Worm (Caenorhabditis elegans): ENCODE measurements around the gene str-138.

Gene str-138

DNA sequence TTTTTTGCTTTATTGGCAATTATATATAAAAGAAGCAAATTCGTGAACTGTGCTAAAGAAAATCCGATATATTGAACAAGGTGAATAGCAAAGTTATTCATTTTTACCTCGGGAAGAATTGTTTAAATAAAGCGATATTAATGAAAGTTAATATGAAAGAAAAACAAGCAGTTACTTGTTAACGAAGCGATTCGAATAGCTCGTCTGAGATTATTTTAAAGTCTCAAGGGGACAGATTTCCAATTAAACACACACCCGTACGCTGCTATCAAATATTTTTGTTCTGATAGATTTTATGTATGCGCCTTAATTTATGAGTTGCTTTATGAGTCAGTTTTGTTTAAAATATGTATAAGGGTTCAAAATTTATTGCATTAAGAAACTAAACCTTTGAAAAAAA is 9.3 kb downstream of the str-138 start, which contains the start of gene str-140:
str-140 (minus strand) TSS at position 101 of the 400 bp plus-strand sequence.
- TF ChIP-seq ets-7 (tag; optimal IDR thresholded peaks at IDR 0.05) (no peak), pes-1 (GFP tag; IDR thresholded peaks at IDR 0.05) (no peak), ceh-36 (tag; optimal IDR thresholded peaks at IDR 0.05) (no peak), sea-1 (GFP tag; conservative IDR thresholded peaks at IDR 0.05) (no peak), hnd-1 (tag; optimal IDR thresholded peaks at IDR 0.05) (no peak), scrt-1 (GFP tag; IDR thresholded peaks at IDR 0.05) (no peak), tbx-11 (GFP tag; IDR thresholded peaks at IDR 0.05) (no peak), ceh-13 (GFP tag; optimal IDR thresholded peaks at IDR 0.05) (no peak), tbx-37 (GFP tag; conservative IDR thresholded peaks at IDR 0.05) (no peak), B0310.2 (tag; optimal IDR thresholded peaks at IDR 0.05) (no peak), hmbx-1 (tag; optimal IDR thresholded peaks at IDR 0.05) (no peak), hmg-4 (GFP tag; optimal IDR thresholded peaks at IDR 0.05) (no peak), tra-4 (tag; optimal IDR thresholded peaks at IDR 0.05) (no peak), aly-1 (tag; optimal IDR thresholded peaks at IDR 0.05) (no peak)

DNA sequence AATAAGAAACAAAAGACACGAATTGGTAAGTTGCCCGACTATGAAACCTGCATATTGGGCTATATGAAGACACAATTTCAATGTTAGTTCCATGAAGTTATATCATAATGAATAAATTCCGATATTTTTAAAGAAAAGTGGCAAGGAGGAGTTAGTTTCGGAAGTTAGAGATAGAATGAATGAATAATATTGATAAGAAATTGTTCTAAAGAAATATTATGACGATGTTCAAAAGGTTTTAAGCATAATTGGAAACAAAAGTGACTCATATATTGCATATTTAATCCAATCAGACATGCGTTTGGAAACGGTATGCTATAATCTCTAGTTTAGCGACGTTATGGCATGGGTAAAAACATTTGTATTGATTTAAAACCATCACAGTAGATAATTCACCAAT is 11.2 kb downstream of the str-138 start, which contains the start of gene str-143:
str-143 (minus strand) TSS at position 101 of the 400 bp plus-strand sequence.
- no peak for TF ChIP-seq B0310.2 (tag; optimal IDR thresholded peaks at IDR 0.05)
- TF ChIP-seq ceh-36 (tag; optimal IDR thresholded peaks at IDR 0.05), result no peak
- no peak for TF ChIP-seq aly-1 (tag; optimal IDR thresholded peaks at IDR 0.05)
- no peak for TF ChIP-seq F13C5.2 (tag; optimal IDR thresholded peaks at IDR 0.05)
- no peak for TF ChIP-seq tbx-37 (GFP tag; conservative IDR thresholded peaks at IDR 0.05)
- no peak for TF ChIP-seq tra-4 (tag; optimal IDR thresholded peaks at IDR 0.05)
- no peak for TF ChIP-seq hmbx-1 (tag; optimal IDR thresholded peaks at IDR 0.05)
- no peak for TF ChIP-seq flt-1 (GFP tag; IDR thresholded peaks at IDR 0.05)
- no peak for TF ChIP-seq hmg-4 (GFP tag; optimal IDR thresholded peaks at IDR 0.05)
- no peak for TF ChIP-seq ama-1 (optimal IDR thresholded peaks at IDR 0.05)
- TF ChIP-seq hnd-1 (tag; optimal IDR thresholded peaks at IDR 0.05), result no peak
- TF ChIP-seq ceh-13 (GFP tag; optimal IDR thresholded peaks at IDR 0.05), result no peak
- no peak for TF ChIP-seq scrt-1 (GFP tag; IDR thresholded peaks at IDR 0.05)
- TF ChIP-seq pes-1 (GFP tag; IDR thresholded peaks at IDR 0.05), result no peak
- TF ChIP-seq sea-1 (GFP tag; conservative IDR thresholded peaks at IDR 0.05), result no peak
- no peak for TF ChIP-seq tbx-11 (GFP tag; IDR thresholded peaks at IDR 0.05)
- TF ChIP-seq ets-7 (tag; optimal IDR thresholded peaks at IDR 0.05), result no peak

DNA sequence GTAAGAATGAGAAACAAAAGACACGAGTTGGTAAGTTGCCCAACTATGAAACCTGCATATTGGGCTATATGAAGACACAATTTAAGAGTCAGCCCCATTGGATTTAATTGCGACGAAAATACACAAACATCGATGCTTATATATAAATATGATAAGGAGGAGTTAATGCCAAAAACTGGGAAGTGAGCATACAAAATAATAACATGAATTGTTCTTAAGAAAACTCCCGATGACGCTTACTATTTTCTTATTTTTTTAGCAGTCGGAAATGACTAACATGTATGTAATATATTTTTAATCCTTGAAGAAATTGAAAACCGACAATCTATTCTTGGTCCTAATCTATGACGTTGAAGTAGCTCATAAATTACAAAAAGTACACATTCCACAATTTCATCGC is 13.6 kb downstream of the str-138 start, which contains the start of gene str-144:
str-144 (minus strand) TSS at position 101 of the 400 bp plus-strand sequence.
- no peak for TF ChIP-seq hnd-1 (tag; optimal IDR thresholded peaks at IDR 0.05)
- no peak for TF ChIP-seq tbx-37 (GFP tag; conservative IDR thresholded peaks at IDR 0.05)
- TF ChIP-seq ceh-13 (GFP tag; optimal IDR thresholded peaks at IDR 0.05), result no peak
- TF ChIP-seq ets-7 (tag; optimal IDR thresholded peaks at IDR 0.05), result no peak
- TF ChIP-seq ceh-36 (tag; optimal IDR thresholded peaks at IDR 0.05), result no peak
- TF ChIP-seq ama-1 (optimal IDR thresholded peaks at IDR 0.05), result no peak

DNA sequence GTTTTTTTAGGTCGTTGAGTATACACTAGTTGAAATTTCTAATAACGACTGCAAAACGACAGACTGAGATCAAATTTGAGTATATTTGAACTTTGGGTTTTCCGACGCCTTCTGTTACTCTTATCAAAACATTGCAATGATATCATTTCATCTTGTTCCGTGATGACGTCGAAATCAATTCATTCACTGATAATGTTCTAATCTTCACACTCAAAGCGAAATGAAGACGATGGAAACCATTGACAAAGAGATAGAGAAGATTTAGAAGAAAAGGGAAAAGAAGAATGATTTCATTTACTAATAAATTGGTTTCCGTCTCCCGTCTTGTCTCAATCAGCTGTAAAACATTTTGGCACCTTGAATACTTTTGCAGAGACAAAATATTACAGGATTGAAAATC is 14.7 kb downstream of the str-138 start:
- no peak for TF ChIP-seq hmg-4 (GFP tag; optimal IDR thresholded peaks at IDR 0.05)
- TF ChIP-seq hnd-1 (tag; optimal IDR thresholded peaks at IDR 0.05), result no peak
- no peak for TF ChIP-seq B0310.2 (tag; optimal IDR thresholded peaks at IDR 0.05)
- no peak for TF ChIP-seq ets-7 (tag; optimal IDR thresholded peaks at IDR 0.05)
- TF ChIP-seq ceh-13 (GFP tag; optimal IDR thresholded peaks at IDR 0.05), result no peak
- no peak for TF ChIP-seq tbx-11 (GFP tag; IDR thresholded peaks at IDR 0.05)

DNA sequence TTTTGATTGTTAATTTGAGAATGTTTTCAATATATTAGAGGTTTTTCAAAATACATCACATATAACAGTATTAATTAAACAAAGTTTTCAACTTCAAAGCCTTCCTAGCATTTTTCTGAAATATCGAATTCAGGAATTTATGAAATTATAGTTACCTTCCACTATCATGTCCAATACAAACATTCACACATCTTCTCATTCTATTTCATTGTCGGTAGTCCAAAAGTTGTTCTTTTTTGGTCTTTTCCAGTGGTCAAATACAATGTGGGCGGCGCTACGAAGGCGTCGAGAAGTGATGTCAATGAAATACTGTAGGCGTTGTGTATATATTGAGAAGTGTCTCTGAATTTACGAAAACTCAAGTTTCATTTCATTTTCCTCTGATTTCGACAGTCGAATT is 17.3 kb downstream of the str-138 start, which contains the start of gene catp-3:
catp-3 (plus strand) TSS at position 301 of the 400 bp plus-strand sequence.
- TF ChIP-seq tra-4 (tag; optimal IDR thresholded peaks at IDR 0.05) (no peak), tbx-11 (GFP tag; IDR thresholded peaks at IDR 0.05) (no peak), hmg-4 (GFP tag; optimal IDR thresholded peaks at IDR 0.05) (no peak), pes-1 (GFP tag; IDR thresholded peaks at IDR 0.05) (no peak), flt-1 (GFP tag; IDR thresholded peaks at IDR 0.05) (no peak), ama-1 (optimal IDR thresholded peaks at IDR 0.05) (no peak), ceh-36 (tag; optimal IDR thresholded peaks at IDR 0.05) (no peak), scrt-1 (GFP tag; IDR thresholded peaks at IDR 0.05) (no peak), F13C5.2 (tag; optimal IDR thresholded peaks at IDR 0.05) (no peak), aly-1 (tag; optimal IDR thresholded peaks at IDR 0.05) (no peak), tbx-37 (GFP tag; conservative IDR thresholded peaks at IDR 0.05) (no peak), ets-7 (tag; optimal IDR thresholded peaks at IDR 0.05) (no peak), B0310.2 (tag; optimal IDR thresholded peaks at IDR 0.05) (no peak)

DNA sequence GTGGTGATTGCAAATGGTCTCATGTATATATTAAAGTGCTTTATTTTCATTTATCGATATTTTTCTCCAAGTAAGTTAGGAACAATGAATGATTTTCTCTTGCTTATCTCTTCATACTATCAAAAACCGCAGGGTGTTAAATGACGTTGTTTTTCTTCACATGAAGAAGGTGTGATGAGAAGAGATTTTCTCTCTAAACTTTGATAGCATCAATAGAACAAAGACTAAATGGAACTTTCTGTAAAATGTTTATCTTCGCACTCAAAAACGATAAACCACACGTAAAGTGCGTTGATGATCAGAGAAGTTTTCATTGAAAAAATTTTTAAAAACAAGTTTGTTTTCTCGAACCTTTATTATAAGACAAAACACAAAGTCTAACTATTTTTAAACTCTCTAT is 21.4 kb downstream of the str-138 start:
- TF ChIP-seq sea-1 (GFP tag; conservative IDR thresholded peaks at IDR 0.05) (no peak), hmbx-1 (tag; optimal IDR thresholded peaks at IDR 0.05) (no peak), ceh-36 (tag; optimal IDR thresholded peaks at IDR 0.05) (no peak)

DNA sequence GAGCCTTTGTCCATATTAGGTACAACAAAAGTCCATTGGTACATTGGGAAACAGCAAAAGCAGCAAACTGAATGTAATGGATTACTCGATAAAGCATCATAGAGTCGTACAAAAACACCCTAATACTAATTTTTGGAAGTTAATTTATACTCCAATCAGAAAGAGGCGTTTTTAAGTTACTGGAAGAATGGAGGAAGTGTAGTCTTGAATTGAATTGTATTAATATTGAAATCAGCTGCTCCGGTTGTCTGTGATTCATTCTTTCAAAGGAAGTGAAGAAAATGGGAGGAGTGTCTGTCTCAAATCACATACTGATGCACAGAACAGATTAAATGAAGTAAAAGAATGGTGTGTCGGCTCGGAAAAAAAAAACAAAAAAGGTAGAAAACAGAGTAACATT is 23.1 kb downstream of the str-138 start, which contains the start of gene str-131:
str-131 (minus strand) TSS at position 101 of the 400 bp plus-strand sequence.
- TF ChIP-seq ceh-36 (tag; optimal IDR thresholded peaks at IDR 0.05), result no peak
- TF ChIP-seq ama-1 (optimal IDR thresholded peaks at IDR 0.05), result no peak
- TF ChIP-seq B0310.2 (tag; optimal IDR thresholded peaks at IDR 0.05), result no peak
- TF ChIP-seq hmbx-1 (tag; optimal IDR thresholded peaks at IDR 0.05), result no peak
- no peak for TF ChIP-seq tbx-37 (GFP tag; conservative IDR thresholded peaks at IDR 0.05)
- no peak for TF ChIP-seq tbx-11 (GFP tag; IDR thresholded peaks at IDR 0.05)
- TF ChIP-seq ets-7 (tag; optimal IDR thresholded peaks at IDR 0.05), result no peak
- TF ChIP-seq ceh-13 (GFP tag; optimal IDR thresholded peaks at IDR 0.05), result no peak

DNA sequence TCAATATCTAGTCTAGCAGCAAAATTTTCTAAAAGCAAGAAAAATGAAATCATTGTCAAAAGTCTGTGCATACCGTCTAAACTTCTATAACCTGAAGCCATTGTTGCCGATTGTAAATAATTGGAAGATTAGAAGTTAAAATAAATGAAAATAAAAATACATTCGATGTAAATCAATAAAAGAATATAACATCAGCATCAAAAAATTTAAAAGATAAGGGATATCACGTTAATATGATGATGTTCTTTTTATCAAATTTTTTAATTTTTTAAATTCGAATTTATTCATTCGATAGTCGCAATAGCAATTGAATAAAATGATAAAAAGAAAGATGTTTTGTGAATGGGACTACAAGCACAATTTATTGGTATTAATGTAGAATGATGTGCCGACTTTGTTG is 26.7 kb downstream of the str-138 start, which contains the start of gene C09H5.7:
C09H5.7 (minus strand) TSS at position 101 of the 400 bp plus-strand sequence.
- no peak for TF ChIP-seq ceh-36 (tag; optimal IDR thresholded peaks at IDR 0.05)
- TF ChIP-seq flt-1 (GFP tag; IDR thresholded peaks at IDR 0.05), result no peak
- no peak for TF ChIP-seq pes-1 (GFP tag; IDR thresholded peaks at IDR 0.05)
- TF ChIP-seq hmbx-1 (tag; optimal IDR thresholded peaks at IDR 0.05), result no peak
- no peak for TF ChIP-seq hnd-1 (tag; optimal IDR thresholded peaks at IDR 0.05)
- no peak for TF ChIP-seq tbx-37 (GFP tag; conservative IDR thresholded peaks at IDR 0.05)
- TF ChIP-seq scrt-1 (GFP tag; IDR thresholded peaks at IDR 0.05), result no peak
- no peak for TF ChIP-seq tra-4 (tag; optimal IDR thresholded peaks at IDR 0.05)
- TF ChIP-seq F13C5.2 (tag; optimal IDR thresholded peaks at IDR 0.05), result no peak
